Worm (Caenorhabditis elegans) whole organism, young adult: ENCODE measurements around the gene M116.5.
A peak's percentile ranks its signal among the peaks of the same experiment; 100 is the strongest.

Experiments
- B0336.3 ChIP-seq: fragments of 200-800 bp; sonication (Bioruptor generic); IDR thresholded peaks from 2 replicates; pipeline ENCODE4 v1.3.6; 2022; ENCODE audit warnings: missing genetic modification characterization, missing compliant biosample characterization
- F37B4.10 ChIP-seq: fragments of 200-800 bp; sonication (Bioruptor generic); IDR thresholded peaks from 2 replicates; pipeline ENCODE4 v1.3.6; 2022; ENCODE audit warnings: missing genetic modification characterization, missing compliant biosample characterization
- K12H6.12 ChIP-seq: fragments of 200-800 bp; sonication (Bioruptor generic); optimal IDR thresholded peaks from 2 replicates; lab custom pipeline; 2018; ENCODE audit warnings: mild to moderate bottlenecking, missing genetic modification characterization, missing compliant biosample characterization
- Y53F4B.3 ChIP-seq: fragments of 200-800 bp; sonication (Bioruptor generic); IDR thresholded peaks from 2 replicates; pipeline ENCODE4 v1.3.6; 2022; ENCODE audit warnings: missing genetic modification reagents, missing genetic modification characterization, missing compliant biosample characterization
- Y53G8AR.9 ChIP-seq: fragments of 200-800 bp; sonication (Bioruptor generic); conservative IDR thresholded peaks from 2 replicates; pipeline ENCODE4 v1.3.6; 2022; ENCODE audit warnings: missing genetic modification reagents, missing genetic modification characterization, missing compliant biosample characterization
- ama-1 ChIP-seq, 3 experiments: fragments of 150-350 bp in 1 of 3; sonication (generic microtip) in 2 of 3; optimal IDR thresholded peaks; 2 replicates each; lab custom pipeline; 2014 to 2018; ENCODE audit warnings: missing biosample characterization in 2 of 3, missing genetic modification characterization in 2 of 3, missing genetic modification reagents in 2 of 3
- aptf-3 ChIP-seq: fragments of 200-800 bp; sonication (Bioruptor generic); IDR thresholded peaks from 2 replicates; pipeline ENCODE4 v1.3.6; 2022; ENCODE audit warnings: missing genetic modification characterization, missing compliant biosample characterization
- athp-1 ChIP-seq: sonication (generic microtip); optimal IDR thresholded peaks from 2 replicates; lab custom pipeline; 2017; ENCODE audit warnings: mild to moderate bottlenecking, missing genetic modification characterization, missing compliant biosample characterization
- attf-3 ChIP-seq: fragments of 200-800 bp; sonication (Bioruptor generic); conservative IDR thresholded peaks from 2 replicates; pipeline ENCODE4 v1.3.6; 2022; ENCODE audit warnings: missing genetic modification reagents, missing genetic modification characterization, missing compliant biosample characterization
- attf-5 ChIP-seq: fragments of 200-800 bp; sonication (Bioruptor generic); optimal IDR thresholded peaks from 2 replicates; lab custom pipeline; 2018; ENCODE audit warnings: mild to moderate bottlenecking, missing genetic modification characterization, missing compliant biosample characterization
- cebp-1 ChIP-seq, 2 experiments: fragments of 200-800 bp in 1 of 2; sonication (Bioruptor generic) in 1 of 2; sonication (generic microtip) in 1 of 2; IDR thresholded peaks in 1 of 2; optimal IDR thresholded peaks in 1 of 2; 2 replicates each; pipeline versions ENCODE4 v1.3.6 to Lab custom; 2017 to 2022; ENCODE audit warnings: missing compliant biosample characterization in 2 of 2, missing genetic modification characterization in 2 of 2, mild to moderate bottlenecking in 1 of 2, missing genetic modification reagents in 1 of 2, moderate library complexity in 1 of 2
- cebp-2 ChIP-seq: fragments of 200-800 bp; sonication (Bioruptor generic); IDR thresholded peaks from 2 replicates; pipeline ENCODE4 v1.3.6; 2022; ENCODE audit warnings: missing genetic modification characterization, missing compliant biosample characterization
- ceh-27 ChIP-seq: fragments of 200-800 bp; sonication (Bioruptor generic); optimal IDR thresholded peaks from 2 replicates; lab custom pipeline; 2018; ENCODE audit warnings: mild to moderate bottlenecking, missing genetic modification characterization, moderate library complexity, missing compliant biosample characterization
- ceh-91 ChIP-seq: fragments of 200-800 bp; sonication (Bioruptor generic); IDR thresholded peaks from 2 replicates; pipeline ENCODE4 v1.3.6; 2022; ENCODE audit warnings: missing genetic modification reagents, missing genetic modification characterization, missing compliant biosample characterization
- chd-7 ChIP-seq: sonication (generic microtip); optimal IDR thresholded peaks from 2 replicates; lab custom pipeline; 2016; ENCODE audit warnings: mild to moderate bottlenecking, missing genetic modification characterization, moderate library complexity, missing compliant biosample characterization
- die-1 ChIP-seq: sonication (generic microtip); optimal IDR thresholded peaks from 2 replicates; lab custom pipeline; 2016; ENCODE audit warnings: missing genotype, mild to moderate bottlenecking, missing genetic modification characterization, missing compliant biosample characterization
- dox-1 ChIP-seq: fragments of 200-800 bp; sonication (Bioruptor generic); IDR thresholded peaks from 2 replicates; pipeline ENCODE4 v1.3.6; 2022; ENCODE audit warnings: missing genetic modification reagents, missing genetic modification characterization, missing compliant biosample characterization
- dpl-1 ChIP-seq: fragments of 150-350 bp; optimal IDR thresholded peaks from 2 replicates; lab custom pipeline; 2014; ENCODE audit warnings: missing biosample characterization, missing genetic modification reagents, missing genetic modification characterization
- egrh-3 ChIP-seq: fragments of 200-800 bp; sonication (Bioruptor generic); IDR thresholded peaks from 2 replicates; pipeline ENCODE4 v1.3.6; 2022; ENCODE audit warnings: missing genetic modification reagents, missing genetic modification characterization, missing compliant biosample characterization
- fkh-3 ChIP-seq: sonication (generic microtip); optimal IDR thresholded peaks from 2 replicates; lab custom pipeline; 2016; ENCODE audit warnings: mild to moderate bottlenecking, missing genetic modification characterization, missing compliant biosample characterization
- hrde-1 ChIP-seq: sonication (generic microtip); optimal IDR thresholded peaks from 2 replicates; lab custom pipeline; 2016; ENCODE audit warnings: missing genetic modification characterization, mild to moderate bottlenecking, missing compliant biosample characterization, moderate library complexity, missing genotype, missing genetic modification reagents, borderline replicate concordance
- hsf-1 ChIP-seq: fragments of 200-800 bp; sonication (Bioruptor generic); IDR thresholded peaks from 2 replicates; pipeline ENCODE4 v1.3.6; 2022; ENCODE audit warnings: missing genetic modification reagents, missing genetic modification characterization, missing compliant biosample characterization
- lag-1 ChIP-seq: fragments of 200-800 bp; sonication (Bioruptor generic); IDR thresholded peaks from 2 replicates; pipeline ENCODE4 v1.3.6; 2022; ENCODE audit warnings: missing genetic modification reagents, missing genetic modification characterization, missing compliant biosample characterization
- let-607 ChIP-seq, 2 experiments: fragments of 200-800 bp in 1 of 2; sonication (Bioruptor generic) in 1 of 2; sonication (generic microtip) in 1 of 2; optimal IDR thresholded peaks; 2 replicates each; lab custom pipeline; 2016 to 2018; ENCODE audit warnings: mild to moderate bottlenecking in 2 of 2, missing compliant biosample characterization in 2 of 2, missing genetic modification characterization in 2 of 2, moderate library complexity in 2 of 2, missing genotype in 1 of 2
- lin-26 ChIP-seq: fragments of 200-800 bp; sonication (Bioruptor generic); IDR thresholded peaks from 2 replicates; pipeline ENCODE4 v1.3.6; 2022; ENCODE audit warnings: missing genetic modification reagents, missing genetic modification characterization, missing compliant biosample characterization
- lin-40 ChIP-seq: sonication (generic microtip); optimal IDR thresholded peaks from 2 replicates; lab custom pipeline; 2016; ENCODE audit warnings: missing genetic modification characterization, mild to moderate bottlenecking, missing compliant biosample characterization, missing genotype, missing genetic modification reagents
- madf-10 ChIP-seq: sonication (generic microtip); optimal IDR thresholded peaks from 2 replicates; lab custom pipeline; 2016; ENCODE audit warnings: mild to moderate bottlenecking, missing genetic modification characterization, missing compliant biosample characterization
- madf-3 ChIP-seq: fragments of 200-800 bp; sonication (Bioruptor generic); IDR thresholded peaks from 2 replicates; pipeline ENCODE4 v1.3.6; 2022; ENCODE audit warnings: missing genetic modification reagents, missing genetic modification characterization, missing compliant biosample characterization
- mcd-1 ChIP-seq: fragments of 200-800 bp; sonication (Bioruptor generic); IDR thresholded peaks from 2 replicates; pipeline ENCODE4 v1.3.6; 2022; ENCODE audit warnings: missing genetic modification reagents, missing genetic modification characterization, missing compliant biosample characterization
- mel-28 ChIP-seq: sonication (generic microtip); optimal IDR thresholded peaks from 2 replicates; lab custom pipeline; 2016; ENCODE audit warnings: borderline replicate concordance, mild to moderate bottlenecking, missing genetic modification characterization, missing compliant biosample characterization
- mes-4 ChIP-seq: sonication (generic microtip); optimal IDR thresholded peaks from 2 replicates; lab custom pipeline; 2016; ENCODE audit warnings: missing genotype, missing genetic modification characterization, missing compliant biosample characterization
- mxl-1 ChIP-seq: sonication (generic microtip); optimal IDR thresholded peaks from 2 replicates; lab custom pipeline; 2016; ENCODE audit warnings: missing genetic modification characterization, missing compliant biosample characterization
- nhr-27 ChIP-seq: fragments of 200-800 bp; sonication (Bioruptor generic); optimal IDR thresholded peaks from 2 replicates; lab custom pipeline; 2018; ENCODE audit warnings: mild to moderate bottlenecking, missing genetic modification characterization, moderate library complexity, missing compliant biosample characterization
- pbrm-1 ChIP-seq: fragments of 200-800 bp; sonication (Bioruptor generic); IDR thresholded peaks from 2 replicates; pipeline ENCODE4 v1.3.6; 2022; ENCODE audit warnings: missing genetic modification reagents, missing genetic modification characterization, missing compliant biosample characterization
- repo-1 ChIP-seq: sonication (generic microtip); optimal IDR thresholded peaks from 2 replicates; lab custom pipeline; 2017; ENCODE audit warnings: mild to moderate bottlenecking, missing genetic modification characterization, missing compliant biosample characterization
- sdz-38 ChIP-seq: sonication (generic microtip); optimal IDR thresholded peaks from 2 replicates; lab custom pipeline; 2016; ENCODE audit warnings: missing genotype, missing genetic modification characterization, missing compliant biosample characterization
- sea-2 ChIP-seq: fragments of 200-800 bp; sonication (Bioruptor generic); IDR thresholded peaks from 2 replicates; pipeline ENCODE4 v1.3.6; 2022; ENCODE audit warnings: missing genetic modification characterization, missing compliant biosample characterization
- snpc-4 ChIP-seq, 5 experiments: fragments of 150-350 bp in 1 of 5; sonication (generic microtip) in 4 of 5; optimal IDR thresholded peaks; 2 replicates each; lab custom pipeline; 2014 to 2018; ENCODE audit warnings: missing genetic modification characterization in 5 of 5, missing biosample characterization in 3 of 5, antibody characterized with exemption in 2 of 5, mild to moderate bottlenecking in 2 of 5, missing compliant biosample characterization in 2 of 5, missing genotype in 2 of 5, moderate library complexity in 2 of 5, missing genetic modification reagents in 1 of 5
- tbp1 ChIP-seq: fragments of 200-800 bp; sonication (Bioruptor generic); optimal IDR thresholded peaks from 2 replicates; lab custom pipeline; 2018; ENCODE audit warnings: mild to moderate bottlenecking, missing genetic modification characterization, missing compliant biosample characterization
- tbx-9 ChIP-seq: sonication (generic microtip); optimal IDR thresholded peaks from 2 replicates; lab custom pipeline; 2016; ENCODE audit warnings: borderline replicate concordance, missing genetic modification characterization, inconsistent platforms, missing compliant biosample characterization
- tlf-1 ChIP-seq: fragments of 200-800 bp; sonication (Bioruptor generic); optimal IDR thresholded peaks from 2 replicates; lab custom pipeline; 2018; ENCODE audit warnings: mild to moderate bottlenecking, missing genetic modification characterization, missing compliant biosample characterization
- unc-62 ChIP-seq: fragments of 150-350 bp; optimal IDR thresholded peaks from 2 replicates; lab custom pipeline; 2014; ENCODE audit warnings: missing biosample characterization, missing genetic modification reagents, missing genetic modification characterization
- xnd-1 ChIP-seq: sonication (generic microtip); optimal IDR thresholded peaks from 2 replicates; lab custom pipeline; 2016; ENCODE audit warnings: missing genotype, missing genetic modification reagents, missing genetic modification characterization, missing compliant biosample characterization
- ztf-22 ChIP-seq: fragments of 200-800 bp; sonication (Bioruptor generic); optimal IDR thresholded peaks from 2 replicates; lab custom pipeline; 2018; ENCODE audit warnings: mild to moderate bottlenecking, missing genetic modification characterization, moderate library complexity, missing compliant biosample characterization
- ztf-25 ChIP-seq: fragments of 200-800 bp; sonication (Bioruptor generic); IDR thresholded peaks from 2 replicates; pipeline ENCODE4 v1.3.6; 2022; ENCODE audit warnings: missing genetic modification reagents, missing genetic modification characterization, missing compliant biosample characterization

M116.5 gene

ce11 chrIV:8431567-8432458 is 11.0 kb upstream of the M116.5 start (continued):
- no peak for TF ChIP-seq ceh-91
- peak; percentile 41 for TF ChIP-seq lin-40 (tag; lab: Kevin White, UChicago)
- TF ChIP-seq cebp-2 (GFP tag; lab: Robert Waterston, UW), result peak; percentile 69; the same call in 1 of the 2 replicates
- TF ChIP-seq dox-1 (GFP tag; lab: Robert Waterston, UW), result peak; percentile 43; the same call in 1 of the 2 replicates
- peak; percentile 63 for TF ChIP-seq tlf-1 (GFP tag; lab: Kevin White, UChicago)
- TF ChIP-seq attf-5, result peak; percentile 52
- TF ChIP-seq athp-1 (tag; lab: Kevin White, UChicago), result peak; percentile 55
- TF ChIP-seq attf-3, result 0 out of 2 replicates have a peak, but pooled peaks have one; percentile 10
- TF ChIP-seq let-607 (tag; optimal IDR thresholded peaks at IDR 0.05; lab: Kevin White, UChicago), result peak; percentile 64 to 89
- no peak for TF ChIP-seq aptf-3 (GFP tag; lab: Robert Waterston, UW)
- TF ChIP-seq F37B4.10 (GFP tag; lab: Robert Waterston, UW), result no peak
- peak; percentile 55 for TF ChIP-seq B0336.3 (GFP tag; lab: Robert Waterston, UW)
- TF ChIP-seq madf-3, result peak; percentile 86
- TF ChIP-seq Y53G8AR.9 (GFP tag; lab: Robert Waterston, UW), result peak; percentile 69
- 0 out of 2 replicates have a peak, but pooled peaks have one; percentile 14 for TF ChIP-seq ztf-25
- no peak for TF ChIP-seq sdz-38
- no peak for TF ChIP-seq mes-4 (tag; lab: Kevin White, UChicago)
- TF ChIP-seq tbp1 (GFP tag; lab: Kevin White, UChicago), result peak; percentile 54
- TF ChIP-seq fkh-3 (tag; lab: Kevin White, UChicago), result no peak
- peak; percentile 62; the same call in 1 of the 2 replicates for TF ChIP-seq lin-26 (GFP tag; lab: Robert Waterston, UW)
- TF ChIP-seq nhr-27 (tag; lab: Kevin White, UChicago), result no peak
- TF ChIP-seq mcd-1, result peak; percentile 55
- no peak for TF ChIP-seq die-1 (tag; lab: Kevin White, UChicago)
- TF ChIP-seq Y53F4B.3 (GFP tag; lab: Robert Waterston, UW), result no peak
- peak; percentile 8 for TF ChIP-seq madf-10 (tag; lab: Kevin White, UChicago)
- TF ChIP-seq hsf-1, result 0 out of 2 replicates have a peak, but pooled peaks have one; percentile 39
- peak; percentile 71 for TF ChIP-seq pbrm-1
- TF ChIP-seq xnd-1 (tag; lab: Kevin White, UChicago), result no peak
- peak; percentile 15 for TF ChIP-seq K12H6.12 (tag; lab: Kevin White, UChicago)
- TF ChIP-seq cebp-1 (GFP tag; IDR thresholded peaks at IDR 0.05; lab: Robert Waterston, UW), result peak; percentile 79
- TF ChIP-seq cebp-1 (tag; optimal IDR thresholded peaks at IDR 0.05; lab: Kevin White, UChicago), result peak; percentile 91
- TF ChIP-seq hrde-1 (tag; lab: Kevin White, UChicago), result no peak
- no peak for TF ChIP-seq tbx-9 (tag; lab: Kevin White, UChicago)
- peak; percentile 57 for TF ChIP-seq chd-7 (tag; lab: Kevin White, UChicago)
- TF ChIP-seq unc-62 (GFP tag; lab: Kevin White, UChicago), result peak; percentile 94
- TF ChIP-seq mxl-1, result no peak
- TF ChIP-seq dpl-1 (GFP tag; lab: Kevin White, UChicago), result no peak
- TF ChIP-seq ceh-27 (GFP tag; lab: Kevin White, UChicago), result peak; percentile 36
- TF ChIP-seq repo-1 (tag; lab: Kevin White, UChicago), result no peak
- TF ChIP-seq ama-1 (optimal IDR thresholded peaks at IDR 0.05; lab: Kevin White, UChicago), result peak; percentile 90
- peak; percentile 17 to 82 for TF ChIP-seq ama-1 (GFP tag; optimal IDR thresholded peaks at IDR 0.05; lab: Kevin White, UChicago)
- no peak for TF ChIP-seq sea-2 (GFP tag; lab: Robert Waterston, UW)
- no peak for TF ChIP-seq mel-28 (tag; lab: Kevin White, UChicago)
- TF ChIP-seq lag-1 (GFP tag; lab: Robert Waterston, UW), result no peak
- TF ChIP-seq egrh-3 (GFP tag; lab: Robert Waterston, UW), result no peak
- peak; percentile 0 for TF ChIP-seq ztf-22 (GFP tag; lab: Kevin White, UChicago)
- TF ChIP-seq snpc-4 (GFP tag; optimal IDR thresholded peaks at IDR 0.05; lab: Kevin White, UChicago), result no peak
- peak in 3 of 4 experiments; percentile 33 to 77 (median 76) for TF ChIP-seq snpc-4 (tag; optimal IDR thresholded peaks at IDR 0.05; lab: Kevin White, UChicago)
